Worm (Caenorhabditis elegans): ENCODE results near the gene nhr-242.

DNA sequence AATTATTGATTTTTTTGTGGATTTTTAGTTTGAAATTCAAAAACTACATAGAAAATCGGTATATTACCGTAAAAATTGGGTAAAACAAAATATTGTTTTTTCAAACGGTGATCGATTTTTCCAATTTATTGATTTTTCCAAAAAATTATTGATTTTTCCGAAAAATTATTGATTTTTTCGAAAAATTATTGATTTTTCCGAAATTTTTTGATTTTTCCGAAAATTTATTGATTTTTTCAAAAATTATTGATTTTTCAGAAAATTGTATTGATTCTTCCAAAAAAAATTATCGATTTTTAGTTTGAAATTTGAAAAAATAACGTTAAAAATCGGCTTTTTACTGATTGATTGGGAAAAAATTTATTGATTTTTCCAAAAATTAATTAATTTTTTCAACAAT is 32.6 kb downstream of the nhr-242 start:
- no peak for TF ChIP-seq aly-2 (tag; optimal IDR thresholded peaks at IDR 0.05)
- TF ChIP-seq ZK546.5 (tag; optimal IDR thresholded peaks at IDR 0.05), result no peak
- TF ChIP-seq ceh-62 (tag; optimal IDR thresholded peaks at IDR 0.05), result no peak
- TF ChIP-seq madf-5 (GFP tag; IDR thresholded peaks at IDR 0.05), result no peak
- TF ChIP-seq nhr-10 (tag; optimal IDR thresholded peaks at IDR 0.05), result no peak
- no peak for TF ChIP-seq pha-4 (GFP tag; IDR thresholded peaks at IDR 0.05)
- no peak for TF ChIP-seq pha-4 (tag; optimal IDR thresholded peaks at IDR 0.05)
- no peak for TF ChIP-seq fos-1 (tag; optimal IDR thresholded peaks at IDR 0.05)
- TF ChIP-seq daf-8 (GFP tag; IDR thresholded peaks at IDR 0.05), result no peak
- no peak for TF ChIP-seq lin-1 (GFP tag; IDR thresholded peaks at IDR 0.05)
- no peak for TF ChIP-seq T20F7.1 (GFP tag; optimal IDR thresholded peaks at IDR 0.05)
- no peak for TF ChIP-seq mep-1 (tag; optimal IDR thresholded peaks at IDR 0.05)

Measured in whole organism, L4 larva.